Worm (Caenorhabditis elegans): ENCODE data around the gene fipr-21.
A peak's percentile ranks its signal among the peaks of the same experiment; 100 is the strongest.

fipr-21 gene

DNA sequence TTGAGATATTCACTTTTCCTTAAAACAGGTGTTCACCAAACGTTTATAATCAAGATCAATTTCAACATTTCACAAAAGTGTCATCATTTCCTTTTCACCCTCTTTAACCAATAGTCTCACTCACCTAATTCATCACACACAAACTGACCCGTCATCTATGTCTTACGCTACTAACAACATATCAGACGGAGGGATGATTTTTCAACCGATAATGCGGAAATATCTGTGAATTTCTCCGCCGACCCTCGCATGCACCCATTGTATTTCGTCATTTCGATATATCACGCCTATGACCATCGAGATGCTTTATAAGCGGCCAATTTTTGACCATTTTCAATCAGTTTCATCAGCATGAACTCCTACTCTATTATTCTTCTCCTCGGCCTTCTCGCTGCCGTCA, at the start of gene fipr-21:
Gene fipr-21 (plus strand): TSS at position 352 of the 400 bp plus-strand sequence.
- peak; percentile 25 for TF ChIP-seq mep-1 (tag; optimal IDR thresholded peaks at IDR 0.05)
- TF ChIP-seq efl-1 (optimal IDR thresholded peaks at IDR 0.05): no peak
- no peak for TF ChIP-seq efl-1 (GFP tag; optimal IDR thresholded peaks at IDR 0.05 in 1 of 2)
- TF ChIP-seq rnt-1 (tag; optimal IDR thresholded peaks at IDR 0.05): peak; percentile 3
- TF ChIP-seq lin-13 (GFP tag; optimal IDR thresholded peaks at IDR 0.05): no peak
- no peak for TF ChIP-seq ama-1 (optimal IDR thresholded peaks at IDR 0.05)
- TF ChIP-seq elt-3 (tag; optimal IDR thresholded peaks at IDR 0.05): peak in 2 of 6 experiments; percentile 8 to 67
- TF ChIP-seq snu-23 (GFP tag; optimal IDR thresholded peaks at IDR 0.05): peak; percentile 44
- TF ChIP-seq nhr-20 (tag; optimal IDR thresholded peaks at IDR 0.05): peak; percentile 63
- TF ChIP-seq mdl-1 (tag; optimal IDR thresholded peaks at IDR 0.05): peak in 1 of 2 experiments; percentile 31
- TF ChIP-seq lin-14 (GFP tag; optimal IDR thresholded peaks at IDR 0.05): peak; percentile 68
- TF ChIP-seq nhr-85 (tag): peak; percentile 92
- TF ChIP-seq lsy-2 (tag; optimal IDR thresholded peaks at IDR 0.05): peak in 1 of 2 experiments; percentile 11
- TF ChIP-seq nhr-71 (tag; optimal IDR thresholded peaks at IDR 0.05): peak; percentile 32
- TF ChIP-seq blmp-1 (tag; optimal IDR thresholded peaks at IDR 0.05): peak; percentile 88

DNA sequence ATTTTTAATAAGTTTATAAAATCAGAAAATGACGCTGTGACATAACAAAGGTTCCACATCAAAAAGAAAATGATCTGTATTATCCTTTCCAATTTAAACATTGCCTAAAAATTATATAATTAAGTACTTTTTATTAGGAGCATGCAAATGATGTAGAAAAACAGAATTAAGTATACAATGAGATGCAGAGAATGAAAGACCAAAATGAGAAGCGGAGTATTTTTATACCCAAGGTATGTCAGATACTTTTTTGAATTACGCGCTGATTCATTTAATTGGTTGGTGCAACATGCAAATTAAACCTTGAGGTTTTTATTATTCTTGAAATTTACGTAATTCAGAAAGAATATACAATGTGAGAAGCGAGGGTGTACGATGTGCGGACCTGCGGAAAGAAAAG, 44.3 kb upstream of the fipr-21 start, which contains the start of gene C32A9.1:
Gene C32A9.1 (minus strand): TSS at position 101 of the 400 bp plus-strand sequence.
- TF ChIP-seq fos-1 (tag; optimal IDR thresholded peaks at IDR 0.05): no peak
- no peak for TF ChIP-seq blmp-1 (tag; optimal IDR thresholded peaks at IDR 0.05)
- no peak for TF ChIP-seq nhr-19 (GFP tag; conservative IDR thresholded peaks at IDR 0.05)
- no peak for TF ChIP-seq nhr-71 (tag; optimal IDR thresholded peaks at IDR 0.05)
- no peak for TF ChIP-seq pax-3 (tag; optimal IDR thresholded peaks at IDR 0.05)
- TF ChIP-seq ceh-63 (GFP tag; optimal IDR thresholded peaks at IDR 0.05): no peak
- TF ChIP-seq nhr-84 (tag; optimal IDR thresholded peaks at IDR 0.05): no peak
- TF ChIP-seq lin-35 (GFP tag; optimal IDR thresholded peaks at IDR 0.05): no peak
- no peak for TF ChIP-seq zag-1 (tag; optimal IDR thresholded peaks at IDR 0.05)
- no peak for TF ChIP-seq ztf-4 (tag; optimal IDR thresholded peaks at IDR 0.05)
- TF ChIP-seq vab-15 (tag; optimal IDR thresholded peaks at IDR 0.05): no peak
- no peak for TF ChIP-seq lsy-2 (tag; optimal IDR thresholded peaks at IDR 0.05)
- TF ChIP-seq ztf-11 (tag; optimal IDR thresholded peaks at IDR 0.05): no peak
- TF ChIP-seq nhr-11 (tag; optimal IDR thresholded peaks at IDR 0.05): no peak
- TF ChIP-seq F16B12.6 (tag; optimal IDR thresholded peaks at IDR 0.05): no peak

DNA sequence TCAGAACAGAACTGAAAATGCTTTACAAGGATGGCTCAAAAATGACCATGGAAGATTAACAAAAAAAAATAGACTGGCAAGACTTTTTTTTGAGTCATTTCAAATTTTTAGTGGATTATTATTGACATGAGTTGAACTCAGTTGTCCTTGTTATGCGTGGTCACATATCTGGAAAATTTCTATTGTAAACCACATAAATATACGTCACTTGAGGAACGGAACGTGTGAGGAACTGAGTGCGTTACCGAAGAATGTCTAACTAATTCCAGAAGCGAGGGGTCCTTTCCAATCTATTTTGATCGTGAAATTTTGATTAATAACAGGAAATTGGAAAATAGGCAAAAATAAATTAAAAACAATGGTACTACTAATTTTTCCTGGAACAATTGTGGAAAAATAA, 42.0 kb upstream of the fipr-21 start:
- TF ChIP-seq efl-1 (optimal IDR thresholded peaks at IDR 0.05) (no peak), efl-1 (GFP tag; optimal IDR thresholded peaks at IDR 0.05 in 1 of 2) (peak in 1 of 2 experiments; percentile 52), efl-3 (GFP tag; optimal IDR thresholded peaks at IDR 0.05) (no peak), pqm-1 (tag; optimal IDR thresholded peaks at IDR 0.05) (no peak)

DNA sequence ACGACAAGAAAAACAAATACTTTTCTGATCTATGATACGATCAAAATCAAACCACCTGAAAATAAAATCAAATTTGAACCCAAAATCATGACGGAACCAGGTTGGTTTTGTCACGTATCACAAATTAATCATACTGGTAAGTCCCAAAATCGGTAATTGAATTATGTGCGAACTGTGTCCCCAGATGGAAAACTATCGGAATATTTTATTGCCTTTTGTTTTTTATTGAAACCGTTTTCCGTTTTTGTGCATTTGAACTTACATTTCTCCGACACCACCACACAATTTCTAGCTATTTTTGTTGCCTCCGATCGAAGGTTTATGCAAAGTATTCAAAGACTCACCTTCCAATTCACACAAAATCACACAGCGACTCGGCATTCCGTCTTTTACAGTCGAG, 30.9 kb upstream of the fipr-21 start, which contains the start of gene F41E7.2:
Gene F41E7.2 (plus strand): TSS at position 301 of the 400 bp plus-strand sequence.
- no peak for TF ChIP-seq jun-1 (tag; optimal IDR thresholded peaks at IDR 0.05)
- TF ChIP-seq lin-13 (GFP tag; optimal IDR thresholded peaks at IDR 0.05): no peak
- no peak for TF ChIP-seq ceh-90 (tag; optimal IDR thresholded peaks at IDR 0.05)
- TF ChIP-seq nhr-20 (tag; optimal IDR thresholded peaks at IDR 0.05): no peak
- TF ChIP-seq ceh-8 (GFP tag; optimal IDR thresholded peaks at IDR 0.05): no peak
- TF ChIP-seq mef-2 (tag; optimal IDR thresholded peaks at IDR 0.05): no peak
- no peak for TF ChIP-seq fkh-10 (GFP tag; optimal IDR thresholded peaks at IDR 0.05)
- no peak for TF ChIP-seq fos-1 (tag; optimal IDR thresholded peaks at IDR 0.05)
- no peak for TF ChIP-seq lin-35 (GFP tag; optimal IDR thresholded peaks at IDR 0.05)
- TF ChIP-seq pax-3 (tag; optimal IDR thresholded peaks at IDR 0.05): no peak
- TF ChIP-seq rnt-1 (tag; optimal IDR thresholded peaks at IDR 0.05): no peak
- no peak for TF ChIP-seq irx-1 (tag; optimal IDR thresholded peaks at IDR 0.05)
- TF ChIP-seq elt-3 (tag; optimal IDR thresholded peaks at IDR 0.05): no peak

DNA sequence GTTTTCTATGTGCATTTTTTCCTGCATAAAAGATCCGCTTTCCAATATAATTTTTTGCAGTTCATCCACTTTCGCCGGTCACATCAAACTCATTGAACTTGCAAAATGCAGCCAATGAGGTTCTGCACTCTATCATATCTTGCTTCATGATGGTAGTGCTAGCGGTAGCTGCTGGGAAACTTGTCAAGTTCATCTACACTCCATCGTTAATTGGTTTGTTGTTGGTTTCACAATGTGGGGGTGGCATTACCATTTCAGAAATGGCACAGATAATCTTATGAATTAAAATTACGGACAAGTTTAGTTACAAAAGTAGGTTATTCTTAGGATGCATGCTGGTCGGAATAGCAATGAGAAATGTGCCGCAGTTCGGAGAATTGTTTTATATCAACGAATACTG, 29.9 kb upstream of the fipr-21 start:
- TF ChIP-seq efl-1 (optimal IDR thresholded peaks at IDR 0.05): no peak
- peak in 1 of 2 experiments; percentile 0 for TF ChIP-seq efl-1 (GFP tag; optimal IDR thresholded peaks at IDR 0.05 in 1 of 2)
- no peak for TF ChIP-seq nhr-76 (tag; optimal IDR thresholded peaks at IDR 0.05)
